Fruit fly (Drosophila melanogaster) whole organism, adult: ENCODE data around the gene Sfmbt.

ENCODE experiments used
- CG1620 ChIP-seq: fragments of 200-800 bp; sonication (Bioruptor generic); optimal IDR thresholded peaks from 2 replicates; lab custom pipeline; 2016; ENCODE audit warnings: missing biosample characterization, missing genetic modification characterization
- CG7101 ChIP-seq: fragments of 200-800 bp; sonication (Bioruptor generic); optimal IDR thresholded peaks from 2 replicates; lab custom pipeline; 2018; ENCODE audit warnings: missing biosample characterization, mild to moderate bottlenecking, missing genetic modification characterization, moderate library complexity
- Clk ChIP-seq: fragments of 200-800 bp; sonication (Bioruptor generic); optimal IDR thresholded peaks from 2 replicates; lab custom pipeline; 2017; ENCODE audit warnings: missing biosample characterization, missing genetic modification characterization

DNA sequence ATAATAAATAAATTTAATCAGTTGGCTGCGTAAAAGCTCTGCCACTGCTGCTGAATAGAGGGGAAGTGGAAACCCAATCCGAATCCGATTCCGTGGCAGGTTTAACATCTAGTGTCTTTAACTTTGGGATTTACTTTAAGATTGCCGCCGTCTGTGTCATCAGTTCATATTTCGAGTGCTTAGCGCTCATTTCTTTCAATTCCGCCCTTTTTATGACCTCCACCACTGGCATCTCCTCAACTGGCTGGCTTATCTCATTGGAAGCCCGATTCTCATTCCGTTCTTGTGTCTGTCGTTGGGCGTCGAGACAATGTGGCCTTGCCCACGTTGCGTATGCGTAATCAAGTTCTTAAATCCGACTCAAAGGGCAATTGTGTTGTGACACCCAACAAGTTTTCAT is 35.7 kb downstream of the Sfmbt start:
- TF ChIP-seq CG7101 (tag; lab: Kevin White, UChicago) (no peak), CG1620 (GFP tag; lab: Kevin White, UChicago) (no peak), Clk (GFP tag; lab: Kevin White, UChicago) (no peak)
